Worm (Caenorhabditis elegans) whole organism, early embryonic: ENCODE results near the gene srbc-6.

ENCODE experiments used
- B0310.2 ChIP-seq: sonication (generic microtip); optimal IDR thresholded peaks from 2 replicates; lab custom pipeline; 2016; ENCODE audit warnings: mild to moderate bottlenecking, missing genetic modification characterization, missing compliant biosample characterization
- F13C5.2 ChIP-seq: sonication (generic microtip); optimal IDR thresholded peaks from 2 replicates; lab custom pipeline; 2017; ENCODE audit warnings: mild to moderate bottlenecking, missing genetic modification characterization, inconsistent platforms, missing compliant biosample characterization
- aly-1 ChIP-seq: sonication (generic microtip); optimal IDR thresholded peaks from 2 replicates; lab custom pipeline; 2016; ENCODE audit warnings: missing genetic modification characterization, missing compliant biosample characterization
- ama-1 ChIP-seq: fragments of 150-350 bp; optimal IDR thresholded peaks from 2 replicates; lab custom pipeline; 2014
- ceh-13 ChIP-seq: fragments of 200-800 bp; sonication (Bioruptor generic); optimal IDR thresholded peaks from 2 replicates; lab custom pipeline; 2018; ENCODE audit warnings: mild to moderate bottlenecking, missing genetic modification characterization, missing compliant biosample characterization
- ceh-36 ChIP-seq: sonication (generic microtip); optimal IDR thresholded peaks from 2 replicates; lab custom pipeline; 2016; ENCODE audit warnings: missing genetic modification characterization, inconsistent platforms, missing compliant biosample characterization
- ets-7 ChIP-seq: sonication (generic microtip); optimal IDR thresholded peaks from 2 replicates; lab custom pipeline; 2016; ENCODE audit warnings: missing genotype, missing genetic modification characterization, missing compliant biosample characterization
- flt-1 ChIP-seq: fragments of 200-800 bp; sonication (Bioruptor generic); IDR thresholded peaks from 2 replicates; pipeline ENCODE4 v1.3.6; 2022; ENCODE audit warnings: missing genetic modification characterization, missing compliant biosample characterization
- hmbx-1 ChIP-seq: sonication (generic microtip); optimal IDR thresholded peaks from 2 replicates; lab custom pipeline; 2016; ENCODE audit warnings: mild to moderate bottlenecking, missing genetic modification characterization, missing compliant biosample characterization
- hmg-4 ChIP-seq: fragments of 200-800 bp; sonication (Bioruptor generic); optimal IDR thresholded peaks from 2 replicates; lab custom pipeline; 2018; ENCODE audit warnings: mild to moderate bottlenecking, missing genetic modification characterization, missing compliant biosample characterization
- hnd-1 ChIP-seq: sonication (generic microtip); optimal IDR thresholded peaks from 2 replicates; lab custom pipeline; 2016; ENCODE audit warnings: missing genetic modification characterization, missing compliant biosample characterization
- pes-1 ChIP-seq: fragments of 200-800 bp; sonication (Bioruptor generic); IDR thresholded peaks from 2 replicates; pipeline ENCODE4 v1.3.6; 2022; ENCODE audit warnings: missing genetic modification reagents, missing genetic modification characterization, missing compliant biosample characterization
- scrt-1 ChIP-seq: fragments of 200-800 bp; sonication (Bioruptor generic); IDR thresholded peaks from 2 replicates; pipeline ENCODE4 v1.3.6; 2022; ENCODE audit warnings: missing genetic modification characterization, missing compliant biosample characterization
- sea-1 ChIP-seq: fragments of 200-800 bp; sonication (Bioruptor generic); conservative IDR thresholded peaks from 2 replicates; pipeline ENCODE4 v1.3.6; 2022; ENCODE audit warnings: missing genetic modification characterization, missing compliant biosample characterization
- tbx-11 ChIP-seq: fragments of 200-800 bp; sonication (Bioruptor generic); IDR thresholded peaks from 2 replicates; pipeline ENCODE4 v1.3.6; 2022; ENCODE audit warnings: missing genetic modification characterization, missing compliant biosample characterization
- tbx-37 ChIP-seq: fragments of 200-800 bp; sonication (Bioruptor generic); conservative IDR thresholded peaks from 2 replicates; pipeline ENCODE4 v1.3.6; 2022; ENCODE audit warnings: missing genetic modification reagents, missing genetic modification characterization, missing compliant biosample characterization
- tra-4 ChIP-seq: sonication (generic microtip); optimal IDR thresholded peaks from 2 replicates; lab custom pipeline; 2017; ENCODE audit warnings: missing genetic modification characterization, missing compliant biosample characterization

Gene srbc-6

ce11 chrV:3163143-3163542 is 6.8 kb upstream of the srbc-6 start:
- TF ChIP-seq flt-1 (no peak), scrt-1 (no peak), ama-1 (no peak), pes-1 (GFP tag; lab: Robert Waterston, UW) (no peak), hnd-1 (tag; lab: Kevin White, UChicago) (no peak), tbx-37 (GFP tag; lab: Robert Waterston, UW) (no peak), F13C5.2 (tag; lab: Kevin White, UChicago) (no peak), hmg-4 (GFP tag; lab: Kevin White, UChicago) (no peak), ceh-36 (tag; lab: Kevin White, UChicago) (no peak), tbx-11 (no peak), hmbx-1 (no peak), tra-4 (tag; lab: Kevin White, UChicago) (no peak), ets-7 (tag; lab: Kevin White, UChicago) (no peak), sea-1 (GFP tag; lab: Robert Waterston, UW) (no peak), B0310.2 (tag; lab: Kevin White, UChicago) (no peak), aly-1 (tag; lab: Kevin White, UChicago) (no peak), ceh-13 (GFP tag; lab: Kevin White, UChicago) (no peak)

- TF ChIP-seq ama-1 (no peak), ceh-13 (GFP tag; lab: Kevin White, UChicago) (no peak), ets-7 (tag; lab: Kevin White, UChicago) (no peak), sea-1 (GFP tag; lab: Robert Waterston, UW) (no peak)
Measured at ce11 chrV:3165438-3165837, 4.5 kb upstream of the srbc-6 start, which contains the start of gene C36C5.14. TSS of gene C36C5.14 (minus strand) at chrV:3165538.

ce11 chrV:3166260-3166659 is 3.7 kb upstream of the srbc-6 start, which contains the start of gene C36C5.4:
TSS of gene C36C5.4 (plus strand) at chrV:3166560.
- no peak for TF ChIP-seq aly-1 (tag; lab: Kevin White, UChicago)
- TF ChIP-seq scrt-1, result no peak
- no peak for TF ChIP-seq B0310.2 (tag; lab: Kevin White, UChicago)
- no peak for TF ChIP-seq tra-4 (tag; lab: Kevin White, UChicago)
- no peak for TF ChIP-seq ama-1
- TF ChIP-seq ceh-36 (tag; lab: Kevin White, UChicago), result no peak
- no peak for TF ChIP-seq ceh-13 (GFP tag; lab: Kevin White, UChicago)
- TF ChIP-seq tbx-11, result no peak
- no peak for TF ChIP-seq hmg-4 (GFP tag; lab: Kevin White, UChicago)
- no peak for TF ChIP-seq pes-1 (GFP tag; lab: Robert Waterston, UW)
- no peak for TF ChIP-seq hnd-1 (tag; lab: Kevin White, UChicago)
- no peak for TF ChIP-seq F13C5.2 (tag; lab: Kevin White, UChicago)
- no peak for TF ChIP-seq ets-7 (tag; lab: Kevin White, UChicago)
- TF ChIP-seq flt-1, result no peak
- no peak for TF ChIP-seq sea-1 (GFP tag; lab: Robert Waterston, UW)
- no peak for TF ChIP-seq hmbx-1
- no peak for TF ChIP-seq tbx-37 (GFP tag; lab: Robert Waterston, UW)

ce11 chrV:3168650-3169049 is 1.3 kb upstream of the srbc-6 start, which contains the start of gene C36C5.15:
TSS of gene C36C5.15 (minus strand) at chrV:3168750.
- TF ChIP-seq tra-4 (tag; lab: Kevin White, UChicago), result no peak
- TF ChIP-seq pes-1 (GFP tag; lab: Robert Waterston, UW), result no peak
- no peak for TF ChIP-seq F13C5.2 (tag; lab: Kevin White, UChicago)
- TF ChIP-seq hmg-4 (GFP tag; lab: Kevin White, UChicago), result no peak
- TF ChIP-seq aly-1 (tag; lab: Kevin White, UChicago), result no peak
- no peak for TF ChIP-seq ets-7 (tag; lab: Kevin White, UChicago)
- no peak for TF ChIP-seq hnd-1 (tag; lab: Kevin White, UChicago)
- TF ChIP-seq hmbx-1, result no peak
- no peak for TF ChIP-seq B0310.2 (tag; lab: Kevin White, UChicago)
- no peak for TF ChIP-seq ceh-36 (tag; lab: Kevin White, UChicago)

ce11 chrV:3171625-3172024 is 1.7 kb downstream of the srbc-6 start:
- TF ChIP-seq tbx-11 (no peak), ama-1 (no peak), B0310.2 (tag; lab: Kevin White, UChicago) (no peak), F13C5.2 (tag; lab: Kevin White, UChicago) (no peak), aly-1 (tag; lab: Kevin White, UChicago) (no peak), hnd-1 (tag; lab: Kevin White, UChicago) (no peak), ceh-13 (GFP tag; lab: Kevin White, UChicago) (no peak), hmbx-1 (no peak)

ce11 chrV:3176161-3176560 is 6.2 kb downstream of the srbc-6 start, which contains the start of gene srab-8:
TSS of gene srab-8 (plus strand) at chrV:3176461.
- TF ChIP-seq ceh-13 (GFP tag; lab: Kevin White, UChicago) (no peak), aly-1 (tag; lab: Kevin White, UChicago) (no peak), F13C5.2 (tag; lab: Kevin White, UChicago) (no peak), scrt-1 (no peak), hnd-1 (tag; lab: Kevin White, UChicago) (no peak), hmg-4 (GFP tag; lab: Kevin White, UChicago) (no peak), hmbx-1 (no peak), tbx-11 (no peak), tra-4 (tag; lab: Kevin White, UChicago) (no peak), tbx-37 (GFP tag; lab: Robert Waterston, UW) (no peak), ama-1 (no peak), flt-1 (no peak), B0310.2 (tag; lab: Kevin White, UChicago) (no peak), ets-7 (tag; lab: Kevin White, UChicago) (no peak), ceh-36 (tag; lab: Kevin White, UChicago) (no peak), pes-1 (GFP tag; lab: Robert Waterston, UW) (no peak), sea-1 (GFP tag; lab: Robert Waterston, UW) (no peak)

ce11 chrV:3185855-3186254 is 15.9 kb downstream of the srbc-6 start:
- TF ChIP-seq pes-1 (GFP tag; lab: Robert Waterston, UW) (no peak), scrt-1 (no peak), flt-1 (no peak), hnd-1 (tag; lab: Kevin White, UChicago) (no peak), hmg-4 (GFP tag; lab: Kevin White, UChicago) (no peak)
